Fruit fly (Drosophila melanogaster) whole organism: ENCODE data around the gene CG31528.

Source experiments
- CG8478 ChIP-seq: fragments of >200 bp; optimal IDR thresholded peaks from 2 replicates; lab custom pipeline; 2018; ENCODE audit warnings: inconsistent platforms
- Dll ChIP-seq: fragments of >200 bp; optimal IDR thresholded peaks from 2 replicates; lab custom pipeline; 2017
- EcR ChIP-seq, 2 experiments: fragments of >200 bp; optimal IDR thresholded peaks; 2 replicates each; lab custom pipeline; 2017; ENCODE audit warnings: missing biosample characterization in 2 of 2, missing genetic modification characterization in 2 of 2, missing genetic modification reagents in 2 of 2
- pan ChIP-seq: fragments of >200 bp; optimal IDR thresholded peaks from 2 replicates; lab custom pipeline; 2017
- psq ChIP-seq: fragments of >200 bp; optimal IDR thresholded peaks from 2 replicates; lab custom pipeline; 2017
- usp ChIP-seq: fragments of >200 bp; optimal IDR thresholded peaks from 2 replicates; lab custom pipeline; 2017; ENCODE audit warnings: missing biosample characterization, missing genetic modification characterization, mixed read lengths

Gene CG31528

DNA sequence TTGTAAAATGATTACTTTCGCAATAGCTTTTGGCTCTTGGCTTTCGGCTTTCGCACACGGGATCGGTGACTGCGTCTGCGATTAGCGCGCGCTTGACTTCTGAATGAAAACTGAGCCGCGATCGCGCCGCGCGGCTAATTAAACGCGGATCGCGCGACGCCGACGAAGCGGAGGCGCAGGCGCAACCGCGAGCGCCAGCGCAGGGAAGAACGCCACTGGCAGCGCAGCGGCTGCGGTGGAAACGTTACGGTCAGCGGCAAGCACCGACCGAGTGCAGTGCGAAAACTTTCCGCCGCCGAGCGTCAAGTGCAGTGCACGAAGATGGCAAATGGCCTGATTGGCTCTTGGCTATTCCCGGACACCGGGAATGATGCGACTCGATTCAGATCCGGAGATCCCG is 46.5 kb downstream of the CG31528 start, which contains the start of gene CG31522:
TSS of gene CG31522 (minus strand) at position 101 of the 400 bp plus-strand sequence.
- TF ChIP-seq pan (lab: Kevin White, UChicago) (no peak), Dll (lab: Kevin White, UChicago) (no peak), EcR (GFP tag; optimal IDR thresholded peaks at IDR 0.05; lab: Kevin White, UChicago) (no peak), psq (no peak), CG8478 (lab: Kevin White, UChicago) (no peak), usp (GFP tag; lab: Kevin White, UChicago) (no peak)

DNA sequence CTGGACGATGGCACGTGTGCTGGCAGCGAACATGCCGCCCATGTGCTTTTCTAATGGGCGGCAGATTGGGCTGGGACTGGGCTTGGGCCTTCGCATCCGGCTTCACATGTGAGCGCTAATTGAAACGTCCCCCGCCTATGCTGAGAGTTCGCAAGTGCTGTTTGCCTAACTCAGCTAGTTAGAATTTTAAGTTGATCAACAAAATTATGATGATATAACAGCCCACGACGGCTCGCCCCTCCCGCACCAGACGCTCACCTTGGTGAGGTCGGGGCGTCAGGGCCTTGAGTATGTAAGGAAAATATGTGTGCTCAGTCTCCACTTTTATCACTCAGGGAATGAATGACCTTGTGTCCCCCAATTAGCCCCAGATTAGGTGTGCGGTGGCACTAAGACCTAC is 50.7 kb downstream of the CG31528 start:
- TF ChIP-seq Dll (lab: Kevin White, UChicago) (no peak), psq (no peak), CG8478 (lab: Kevin White, UChicago) (no peak), usp (GFP tag; lab: Kevin White, UChicago) (no peak), pan (lab: Kevin White, UChicago) (no peak), EcR (GFP tag; optimal IDR thresholded peaks at IDR 0.05; lab: Kevin White, UChicago) (no peak)
